Fruit fly (Drosophila melanogaster) whole organism: ENCODE data around the gene Fas2.

Experiments
- CG8478 ChIP-seq: fragments of >200 bp; optimal IDR thresholded peaks from 2 replicates; lab custom pipeline; 2018; ENCODE audit warnings: inconsistent platforms
- Dll ChIP-seq: fragments of >200 bp; optimal IDR thresholded peaks from 2 replicates; lab custom pipeline; 2017
- EcR ChIP-seq, 2 experiments: fragments of >200 bp; optimal IDR thresholded peaks; 2 replicates each; lab custom pipeline; 2017; ENCODE audit warnings: missing biosample characterization in 2 of 2, missing genetic modification characterization in 2 of 2, missing genetic modification reagents in 2 of 2
- pan ChIP-seq: fragments of >200 bp; optimal IDR thresholded peaks from 2 replicates; lab custom pipeline; 2017
- psq ChIP-seq: fragments of >200 bp; optimal IDR thresholded peaks from 2 replicates; lab custom pipeline; 2017
- usp ChIP-seq: fragments of >200 bp; optimal IDR thresholded peaks from 2 replicates; lab custom pipeline; 2017; ENCODE audit warnings: missing biosample characterization, missing genetic modification characterization, mixed read lengths

The Fas2 gene

DNA sequence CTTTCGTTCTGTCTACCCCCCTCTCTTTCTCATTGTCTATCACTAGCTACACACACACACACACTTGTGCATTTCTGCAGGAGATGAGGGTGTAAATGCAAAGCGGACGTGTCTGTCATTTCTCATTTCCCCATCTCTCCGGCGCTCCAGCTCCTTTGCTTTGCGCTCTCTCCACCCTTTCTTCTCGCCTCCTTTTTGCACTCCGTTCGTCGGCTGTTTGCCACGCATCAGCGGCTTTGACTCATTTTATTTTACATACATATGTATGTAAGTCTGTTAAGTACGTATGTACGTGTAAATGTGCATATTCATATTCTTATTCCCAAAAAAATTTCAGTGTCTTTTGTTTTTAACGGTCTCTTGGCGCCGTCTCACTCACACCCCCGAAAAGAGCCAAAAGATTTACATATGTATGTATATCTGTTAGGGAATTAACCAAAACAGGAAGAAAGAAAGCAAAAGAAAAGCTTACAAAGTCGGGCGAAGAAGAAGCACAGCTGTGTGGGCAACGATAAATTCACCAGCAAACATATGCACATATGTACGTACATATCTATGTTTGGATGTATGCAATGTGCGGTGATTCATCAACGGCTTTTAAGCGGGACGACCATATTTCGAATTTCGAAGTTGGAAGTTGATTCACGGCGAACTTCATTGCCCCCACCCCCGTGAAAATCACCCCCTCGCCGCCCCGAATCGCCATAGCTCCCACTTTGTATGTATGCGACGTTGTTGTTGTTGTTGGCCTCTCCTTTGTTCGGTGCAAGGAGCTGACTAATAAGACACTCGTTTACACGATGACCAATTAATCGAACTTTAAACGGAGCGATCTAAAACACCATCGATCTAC, 98.4 kb downstream of the Fas2 start:
- no peak for TF ChIP-seq CG8478 (lab: Kevin White, UChicago)
- no peak for TF ChIP-seq usp
- no peak for TF ChIP-seq pan
- no peak for TF ChIP-seq psq (lab: Kevin White, UChicago)
- TF ChIP-seq Dll (lab: Kevin White, UChicago) = no peak
- no peak for TF ChIP-seq EcR (GFP tag; optimal IDR thresholded peaks at IDR 0.05; lab: Kevin White, UChicago)

dm6 chrX:4106756-4107155, 99.1 kb downstream of the Fas2 start:
- TF ChIP-seq CG8478 (lab: Kevin White, UChicago) = no peak
- no peak for TF ChIP-seq psq (lab: Kevin White, UChicago)
- TF ChIP-seq pan = no peak
- TF ChIP-seq Dll (lab: Kevin White, UChicago) = no peak
- TF ChIP-seq EcR (GFP tag; optimal IDR thresholded peaks at IDR 0.05; lab: Kevin White, UChicago) = no peak
- no peak for TF ChIP-seq usp

dm6 chrX:4106240-4106639, 99.7 kb downstream of the Fas2 start:
- TF ChIP-seq psq (lab: Kevin White, UChicago) (no peak), pan (no peak), usp (no peak), CG8478 (lab: Kevin White, UChicago) (no peak), EcR (GFP tag; optimal IDR thresholded peaks at IDR 0.05; lab: Kevin White, UChicago) (no peak), Dll (lab: Kevin White, UChicago) (no peak)

DNA sequence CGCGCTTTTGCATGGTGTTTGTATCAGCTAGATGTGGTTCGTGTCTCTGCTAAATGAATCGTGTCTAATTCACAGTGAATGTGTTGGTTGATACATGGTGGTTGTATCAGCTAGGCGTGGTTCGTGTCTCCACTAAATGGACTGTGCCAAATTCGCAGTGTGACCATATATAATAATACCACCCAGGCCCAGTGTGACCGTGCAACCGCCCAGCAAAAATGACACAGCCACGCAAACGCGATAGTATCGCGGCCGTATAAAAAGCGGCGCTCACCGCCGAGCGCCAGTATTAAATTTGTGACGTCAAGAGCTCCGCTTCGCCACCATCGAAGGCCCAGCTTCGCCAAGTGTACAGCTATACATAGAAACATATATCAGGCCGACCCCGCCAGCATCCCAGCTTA, 100.1 kb downstream of the Fas2 start, which contains the start of gene cib:
Gene cib (plus strand): TSS at position 284 of the 404 bp plus-strand sequence.
- TF ChIP-seq usp (no peak), EcR (GFP tag; optimal IDR thresholded peaks at IDR 0.05; lab: Kevin White, UChicago) (no peak), pan (no peak)

DNA sequence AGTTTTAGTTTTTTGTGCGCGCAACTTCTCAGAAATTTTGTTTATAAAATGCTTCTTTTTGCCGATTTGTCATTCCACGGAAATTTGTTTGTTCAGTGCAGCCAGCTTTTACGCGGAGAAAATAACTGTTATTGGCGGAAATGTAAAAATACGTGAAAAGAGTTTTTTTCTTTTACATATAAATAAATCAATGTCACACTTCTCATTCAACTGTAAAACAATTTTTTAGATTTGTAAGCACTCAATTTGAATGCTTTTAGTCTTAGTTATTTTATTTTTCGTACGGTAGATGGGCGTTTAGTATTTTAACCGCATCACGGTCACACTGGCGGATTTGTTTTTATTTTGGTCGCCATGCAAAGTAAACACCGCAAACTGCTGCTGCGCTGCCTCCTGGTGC, 101.8 kb downstream of the Fas2 start, which contains the start of the genes Xpac and brn:
Gene Xpac (minus strand): TSS at position 66 of the 400 bp plus-strand sequence.
Gene brn (plus strand): TSS at position 211 of the 400 bp plus-strand sequence.
- TF ChIP-seq usp = no peak

dm6 chrX:4100824-4101368, 105.0 kb downstream of the Fas2 start, which contains the start of the genes Cmtr1 and CG15375:
TSS of gene Cmtr1 (minus strand) at chrX:4101031.
TSS of gene CG15375 (plus strand) at chrX:4101318.
- no peak for TF ChIP-seq CG8478 (lab: Kevin White, UChicago)
- TF ChIP-seq usp = no peak
- no peak for TF ChIP-seq psq (lab: Kevin White, UChicago)
- TF ChIP-seq pan = no peak
- TF ChIP-seq Dll (lab: Kevin White, UChicago) = no peak
- no peak for TF ChIP-seq EcR (GFP tag; optimal IDR thresholded peaks at IDR 0.05; lab: Kevin White, UChicago)

- TF ChIP-seq Dll (lab: Kevin White, UChicago) (no peak), CG8478 (lab: Kevin White, UChicago) (no peak), psq (lab: Kevin White, UChicago) (no peak), pan (no peak), EcR (GFP tag; optimal IDR thresholded peaks at IDR 0.05; lab: Kevin White, UChicago) (no peak), usp (no peak)
These were observed 116.8 kb downstream of the Fas2 start for dm6 chrX:4089012-4089649.
